Worm (Caenorhabditis elegans) whole organism, midembryonic: ENCODE data around the gene F07H5.7.

Experiments used
- T22C8.4 ChIP-seq: fragments of 200-800 bp; sonication (Bioruptor generic); IDR thresholded peaks from 2 replicates; pipeline ENCODE4 v1.3.6; 2022; ENCODE audit warnings: missing genetic modification characterization, missing compliant biosample characterization
- cog-1 ChIP-seq: sonication (generic microtip); optimal IDR thresholded peaks from 2 replicates; lab custom pipeline; 2016; ENCODE audit warnings: missing genetic modification characterization, missing compliant biosample characterization
- flt-1 ChIP-seq: fragments of 200-800 bp; sonication (Bioruptor generic); IDR thresholded peaks from 2 replicates; pipeline ENCODE4 v1.3.6; 2022; ENCODE audit warnings: missing genetic modification characterization, missing compliant biosample characterization
- klf-2 ChIP-seq: fragments of 200-800 bp; sonication (Bioruptor generic); conservative IDR thresholded peaks from 2 replicates; pipeline ENCODE4 v1.3.6; 2022; ENCODE audit warnings: missing genetic modification reagents, missing genetic modification characterization, missing compliant biosample characterization
- med-1 ChIP-seq: sonication (generic microtip); optimal IDR thresholded peaks from 2 replicates; lab custom pipeline; 2017; ENCODE audit warnings: missing genetic modification characterization, mild to moderate bottlenecking, missing compliant biosample characterization, antibody characterized with exemption, missing genetic modification reagents; ENCODE audit not compliant: insufficient read depth
- ref-1 ChIP-seq: fragments of 200-800 bp; sonication (Bioruptor generic); conservative IDR thresholded peaks from 2 replicates; pipeline ENCODE4 v1.3.6; 2022; ENCODE audit warnings: missing genetic modification reagents, missing genetic modification characterization, missing compliant biosample characterization
- tab-1 ChIP-seq: fragments of 200-800 bp; sonication (Bioruptor generic); IDR thresholded peaks from 2 replicates; pipeline ENCODE4 v1.3.6; 2022; ENCODE audit warnings: missing genetic modification characterization, missing compliant biosample characterization
- ztf-23 ChIP-seq: fragments of 200-800 bp; sonication (Bioruptor generic); IDR thresholded peaks from 2 replicates; pipeline ENCODE4 v1.3.6; 2022; ENCODE audit warnings: missing genetic modification reagents, missing genetic modification characterization, missing compliant biosample characterization
- ztf-29 ChIP-seq: fragments of 200-800 bp; sonication (Bioruptor generic); IDR thresholded peaks from 2 replicates; pipeline ENCODE4 v1.3.6; 2022; ENCODE audit warnings: missing genetic modification reagents, missing genetic modification characterization, missing compliant biosample characterization

F07H5.7 gene

ce11 chrII:8785875-8786274 is 8.1 kb downstream of the F07H5.7 start:
- no peak for TF ChIP-seq med-1 (GFP tag; lab: Kevin White, UChicago)
- TF ChIP-seq ztf-23 (GFP tag; lab: Robert Waterston, UW), result no peak
- TF ChIP-seq klf-2 (GFP tag; lab: Robert Waterston, UW), result no peak
- TF ChIP-seq flt-1, result no peak
- TF ChIP-seq ztf-29 (GFP tag; lab: Robert Waterston, UW), result no peak
- TF ChIP-seq T22C8.4 (GFP tag; lab: Robert Waterston, UW), result no peak
- no peak for TF ChIP-seq ref-1
- no peak for TF ChIP-seq cog-1 (tag; lab: Kevin White, UChicago)
- TF ChIP-seq tab-1 (GFP tag; lab: Robert Waterston, UW), result no peak

ce11 chrII:8784235-8784928 is 9.6 kb downstream of the F07H5.7 start:
- TF ChIP-seq tab-1 (GFP tag; lab: Robert Waterston, UW), result 0 out of 2 replicates have a peak, but pooled peaks have one; percentile 11
- no peak for TF ChIP-seq klf-2 (GFP tag; lab: Robert Waterston, UW)
- TF ChIP-seq ztf-23 (GFP tag; lab: Robert Waterston, UW), result 0 out of 2 replicates have a peak, but pooled peaks have one; percentile 46

- TF ChIP-seq flt-1, result no peak
- no peak for TF ChIP-seq ref-1
- TF ChIP-seq tab-1 (GFP tag; lab: Robert Waterston, UW), result no peak
- no peak for TF ChIP-seq klf-2 (GFP tag; lab: Robert Waterston, UW)
Observed at ce11 chrII:8783451-8783967, 10.5 kb downstream of the F07H5.7 start, which contains the start of gene sgn-1. Gene sgn-1 (minus strand): TSS chrII:8783670.

ce11 chrII:8776504-8776903 is 17.5 kb downstream of the F07H5.7 start:
- TF ChIP-seq med-1 (GFP tag; lab: Kevin White, UChicago) (no peak), ztf-23 (GFP tag; lab: Robert Waterston, UW) (no peak), ref-1 (no peak), klf-2 (GFP tag; lab: Robert Waterston, UW) (no peak), T22C8.4 (GFP tag; lab: Robert Waterston, UW) (no peak), cog-1 (tag; lab: Kevin White, UChicago) (no peak), ztf-29 (GFP tag; lab: Robert Waterston, UW) (no peak), tab-1 (GFP tag; lab: Robert Waterston, UW) (no peak), flt-1 (no peak)

ce11 chrII:8770675-8771074 is 23.3 kb downstream of the F07H5.7 start, which contains the start of gene let-19:
Gene let-19 (plus strand): TSS chrII:8770975.
- no peak for TF ChIP-seq klf-2 (GFP tag; lab: Robert Waterston, UW)
- TF ChIP-seq ztf-29 (GFP tag; lab: Robert Waterston, UW), result no peak
- TF ChIP-seq ztf-23 (GFP tag; lab: Robert Waterston, UW), result no peak
- TF ChIP-seq ref-1, result no peak
- TF ChIP-seq T22C8.4 (GFP tag; lab: Robert Waterston, UW), result no peak
- TF ChIP-seq med-1 (GFP tag; lab: Kevin White, UChicago), result no peak
- no peak for TF ChIP-seq cog-1 (tag; lab: Kevin White, UChicago)
- no peak for TF ChIP-seq flt-1
- no peak for TF ChIP-seq tab-1 (GFP tag; lab: Robert Waterston, UW)

- TF ChIP-seq ztf-23 (GFP tag; lab: Robert Waterston, UW) (0 out of 2 replicates have a peak, but pooled peaks have one; percentile 40), ztf-29 (GFP tag; lab: Robert Waterston, UW) (no peak)
Observed at ce11 chrII:8769375-8769774, 24.6 kb downstream of the F07H5.7 start.

ce11 chrII:8766897-8767296 is 27.1 kb downstream of the F07H5.7 start, which contains the start of gene pah-1:
Gene pah-1 (minus strand): TSS chrII:8766997.
- TF ChIP-seq ref-1, result no peak
- TF ChIP-seq flt-1, result no peak
- TF ChIP-seq med-1 (GFP tag; lab: Kevin White, UChicago), result no peak
- no peak for TF ChIP-seq ztf-23 (GFP tag; lab: Robert Waterston, UW)
- TF ChIP-seq T22C8.4 (GFP tag; lab: Robert Waterston, UW), result no peak
- TF ChIP-seq ztf-29 (GFP tag; lab: Robert Waterston, UW), result no peak
- TF ChIP-seq klf-2 (GFP tag; lab: Robert Waterston, UW), result no peak
- TF ChIP-seq tab-1 (GFP tag; lab: Robert Waterston, UW), result no peak
- TF ChIP-seq cog-1 (tag; lab: Kevin White, UChicago), result no peak

- TF ChIP-seq ztf-29 (GFP tag; lab: Robert Waterston, UW) (no peak), T22C8.4 (GFP tag; lab: Robert Waterston, UW) (no peak), klf-2 (GFP tag; lab: Robert Waterston, UW) (no peak), flt-1 (no peak), tab-1 (GFP tag; lab: Robert Waterston, UW) (no peak), ref-1 (no peak), ztf-23 (GFP tag; lab: Robert Waterston, UW) (no peak), med-1 (GFP tag; lab: Kevin White, UChicago) (no peak), cog-1 (tag; lab: Kevin White, UChicago) (no peak)
Observed at ce11 chrII:8766475-8766874, 27.5 kb downstream of the F07H5.7 start, which contains the start of the genes nsph-1.1 and K08F8.15. Gene nsph-1.1 (plus strand): TSS chrII:8766775. Gene K08F8.15 (plus strand): TSS chrII:8766809.

- TF ChIP-seq ref-1 (no peak), med-1 (GFP tag; lab: Kevin White, UChicago) (no peak), tab-1 (GFP tag; lab: Robert Waterston, UW) (no peak), ztf-29 (GFP tag; lab: Robert Waterston, UW) (no peak), cog-1 (tag; lab: Kevin White, UChicago) (no peak), T22C8.4 (GFP tag; lab: Robert Waterston, UW) (no peak)
Observed at ce11 chrII:8765131-8765530, 28.8 kb downstream of the F07H5.7 start.
